Fruit fly (Drosophila melanogaster) whole organism, adult: Measurements from ENCODE around the gene BBS8.

Experiments used
- CG11617 ChIP-seq: fragments of 200-800 bp; sonication (Bioruptor generic); optimal IDR thresholded peaks from 2 replicates; lab custom pipeline; 2017; ENCODE audit warnings: mild to moderate bottlenecking, missing biosample characterization, missing genetic modification reagents, missing genetic modification characterization
- CG14711 ChIP-seq: fragments of 200-800 bp; sonication (Bioruptor generic); optimal IDR thresholded peaks from 2 replicates; lab custom pipeline; 2018; ENCODE audit warnings: missing biosample characterization, mild to moderate bottlenecking, missing genetic modification characterization, moderate library complexity
- CG1620 ChIP-seq: fragments of 200-800 bp; sonication (Bioruptor generic); optimal IDR thresholded peaks from 2 replicates; lab custom pipeline; 2016; ENCODE audit warnings: missing biosample characterization, missing genetic modification characterization
- CG33017 ChIP-seq: fragments of 200-800 bp; sonication (Bioruptor generic); optimal IDR thresholded peaks from 2 replicates; lab custom pipeline; 2018; ENCODE audit warnings: missing biosample characterization, mild to moderate bottlenecking, missing genetic modification characterization, moderate library complexity
- CG5204 ChIP-seq: fragments of 200-800 bp; sonication (Bioruptor generic); optimal IDR thresholded peaks from 2 replicates; lab custom pipeline; 2016; ENCODE audit warnings: missing biosample characterization, missing genetic modification characterization
- CG7101 ChIP-seq: fragments of 200-800 bp; sonication (Bioruptor generic); optimal IDR thresholded peaks from 2 replicates; lab custom pipeline; 2018; ENCODE audit warnings: missing biosample characterization, mild to moderate bottlenecking, missing genetic modification characterization, moderate library complexity
- Hr96 ChIP-seq: fragments of 200-800 bp; sonication (Bioruptor generic); optimal IDR thresholded peaks from 2 replicates; lab custom pipeline; 2016; ENCODE audit warnings: missing biosample characterization, missing genetic modification characterization
- Mnt ChIP-seq: fragments of 200-800 bp; sonication (Bioruptor generic); optimal IDR thresholded peaks from 2 replicates; lab custom pipeline; 2016; ENCODE audit warnings: missing biosample characterization, mild to moderate bottlenecking, missing genetic modification characterization
- kay ChIP-seq: fragments of 200-800 bp; sonication (Bioruptor generic); peaks from one replicate; lab custom pipeline; 2016; ENCODE audit warnings: missing biosample characterization, missing genetic modification characterization, borderline replicate concordance
- ovo ChIP-seq: fragments of 200-800 bp; sonication (Bioruptor generic); optimal IDR thresholded peaks from 2 replicates; lab custom pipeline; 2016; ENCODE audit warnings: missing biosample characterization, missing genetic modification characterization
- tj ChIP-seq: fragments of 200-800 bp; sonication (Bioruptor generic); optimal IDR thresholded peaks from 3 replicates; lab custom pipeline; 2017; ENCODE audit warnings: missing biosample characterization, mild to moderate bottlenecking, missing genetic modification characterization, moderate library complexity
- toe ChIP-seq: fragments of 200-800 bp; sonication (Bioruptor generic); optimal IDR thresholded peaks from 2 replicates; lab custom pipeline; 2016; ENCODE audit warnings: missing biosample characterization, missing genetic modification characterization

DNA sequence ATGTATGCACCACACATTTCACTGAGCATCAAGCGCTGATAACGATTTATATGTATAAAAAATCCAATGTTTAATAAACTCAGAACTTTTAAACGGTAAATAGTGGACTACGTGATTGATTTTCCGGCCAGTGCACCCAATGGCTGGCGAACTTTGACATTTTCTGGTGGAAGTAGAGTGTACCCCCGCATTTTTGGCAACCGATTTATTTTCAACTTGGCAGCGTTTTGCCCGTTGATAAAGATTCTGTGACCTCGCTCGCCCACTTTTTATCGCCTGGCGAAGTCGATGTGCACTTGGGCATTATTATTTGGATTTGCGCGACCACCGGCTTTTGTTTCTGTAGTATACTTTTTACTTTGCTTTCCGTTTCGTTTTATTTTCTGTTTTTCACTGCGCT, 8.8 kb upstream of the BBS8 start:
- no peak for TF ChIP-seq CG1620 (GFP tag; lab: Kevin White, UChicago)
- TF ChIP-seq CG7101 (tag; lab: Kevin White, UChicago): no peak
- no peak for TF ChIP-seq toe (GFP tag; lab: Kevin White, UChicago)
- no peak for TF ChIP-seq CG14711 (tag; lab: Kevin White, UChicago)
- no peak for TF ChIP-seq kay
- no peak for TF ChIP-seq ovo (GFP tag; lab: Kevin White, UChicago)
- TF ChIP-seq Mnt: no peak
- no peak for TF ChIP-seq CG11617 (GFP tag; lab: Kevin White, UChicago)
- no peak for TF ChIP-seq Hr96 (GFP tag; lab: Kevin White, UChicago)
- TF ChIP-seq tj (GFP tag; lab: Kevin White, UChicago): no peak
- TF ChIP-seq CG33017 (tag; lab: Kevin White, UChicago): no peak
- TF ChIP-seq CG5204 (GFP tag; lab: Kevin White, UChicago): no peak
